Fruit fly (Drosophila melanogaster): ENCODE data around the gene ZC3H3.
A peak's percentile ranks its signal among the peaks of the same experiment; 100 is the strongest.

Gene ZC3H3

DNA sequence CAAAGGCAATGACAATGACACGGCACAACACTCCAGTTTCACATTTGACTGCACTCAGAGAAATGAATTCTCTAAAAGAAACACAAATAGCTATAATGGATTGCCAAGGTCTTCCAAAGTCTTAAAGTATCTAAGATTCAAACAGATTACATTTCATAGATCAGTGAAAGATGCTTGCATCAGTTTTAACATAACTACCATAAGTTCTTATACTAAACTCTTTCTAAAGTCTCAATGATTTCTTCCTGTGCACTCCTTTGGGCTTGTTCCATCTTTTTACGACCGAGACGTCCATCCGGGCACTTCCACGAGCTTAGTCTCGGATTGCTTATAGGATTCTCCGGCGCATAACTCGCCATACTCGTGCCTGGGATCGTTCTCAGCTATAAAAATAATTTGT, 32.6 kb upstream of the ZC3H3 start (continued):
- TF ChIP-seq CG7963 (GFP tag; IDR thresholded peaks at IDR 0.05; ENCODE audit: partially characterized antibody) (no peak), NFAT (GFP tag; IDR thresholded peaks at IDR 0.05) (no peak), CG17328 (GFP tag; IDR thresholded peaks at IDR 0.05) (no peak), CG2120 (GFP tag; optimal IDR thresholded peaks at IDR 0.05) (no peak), Bgb (GFP tag; IDR thresholded peaks at IDR 0.05; ENCODE audit: partially characterized antibody) (no peak), CG12391 (tag; optimal IDR thresholded peaks at IDR 0.05) (peak; percentile 32), Taf1 (GFP tag; IDR thresholded peaks at IDR 0.05) (no peak), Awh (GFP tag; IDR thresholded peaks at IDR 0.05) (no peak), Rfx (GFP tag; IDR thresholded peaks at IDR 0.05) (no peak), phol (tag; optimal IDR thresholded peaks at IDR 0.05) (peak; percentile 24), tll (GFP tag; optimal IDR thresholded peaks at IDR 0.05) (no peak), bbx (GFP tag; IDR thresholded peaks at IDR 0.05; ENCODE audit: partially characterized antibody) (no peak)

DNA sequence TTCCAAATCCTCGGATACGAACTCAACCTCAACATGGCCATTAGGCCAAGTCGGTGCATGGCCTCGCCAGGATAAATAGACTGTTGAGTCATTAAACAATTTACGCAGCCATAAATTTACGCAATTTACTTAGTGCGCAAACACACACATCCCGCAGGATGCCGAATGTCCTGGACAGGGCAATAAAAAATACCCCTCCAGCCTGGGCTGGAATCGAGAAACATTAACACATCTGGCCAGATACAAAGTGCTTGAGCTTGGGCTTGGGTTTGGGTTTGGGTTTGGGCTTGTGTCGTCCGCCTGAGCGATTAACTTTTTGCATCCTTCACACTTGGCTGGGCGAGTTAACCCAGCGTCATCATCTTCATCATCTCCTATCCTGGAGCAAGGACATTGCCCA, 32.1 kb upstream of the ZC3H3 start:
- TF ChIP-seq cad (GFP tag; optimal IDR thresholded peaks at IDR 0.05) (peak; percentile 69), tll (GFP tag; optimal IDR thresholded peaks at IDR 0.05) (peak in 1 of 2 experiments; percentile 52), CG5180 (GFP tag; optimal IDR thresholded peaks at IDR 0.05) (no peak), CG10654 (GFP tag; optimal IDR thresholded peaks at IDR 0.05) (no peak), danr (GFP tag; IDR thresholded peaks at IDR 0.05) (no peak)

DNA sequence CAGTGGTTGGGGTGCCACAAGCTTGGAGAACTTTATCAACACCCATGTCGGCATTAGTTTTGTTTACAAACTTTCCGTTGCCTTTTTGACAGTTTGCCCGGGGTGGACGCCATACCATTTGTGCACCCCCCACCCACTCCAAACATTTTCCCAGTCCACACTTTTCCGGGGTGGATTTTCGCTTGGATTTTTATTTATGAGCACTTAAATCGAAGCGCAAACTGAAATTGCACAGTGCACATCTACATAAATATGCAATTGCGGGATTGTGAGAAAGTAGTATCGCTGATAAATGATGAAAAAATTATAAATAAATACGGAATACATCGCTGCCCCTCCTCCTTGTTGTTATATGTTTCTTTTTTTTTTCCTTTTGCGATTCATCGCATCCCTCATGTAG, 30.9 kb upstream of the ZC3H3 start:
- TF ChIP-seq Ravus (GFP tag; IDR thresholded peaks at IDR 0.05) (no peak), ham (GFP tag; IDR thresholded peaks at IDR 0.05) (no peak), Atf6 (GFP tag; IDR thresholded peaks at IDR 0.05) (no peak), pros (GFP tag; optimal IDR thresholded peaks at IDR 0.05) (peak; percentile 51), luna (GFP tag; optimal IDR thresholded peaks at IDR 0.05) (no peak), CHES-1-like (GFP tag; optimal IDR thresholded peaks at IDR 0.05) (no peak), nerfin-1 (tag; optimal IDR thresholded peaks at IDR 0.05) (peak; percentile 51), MBD-R2 (GFP tag; IDR thresholded peaks at IDR 0.05) (no peak)

DNA sequence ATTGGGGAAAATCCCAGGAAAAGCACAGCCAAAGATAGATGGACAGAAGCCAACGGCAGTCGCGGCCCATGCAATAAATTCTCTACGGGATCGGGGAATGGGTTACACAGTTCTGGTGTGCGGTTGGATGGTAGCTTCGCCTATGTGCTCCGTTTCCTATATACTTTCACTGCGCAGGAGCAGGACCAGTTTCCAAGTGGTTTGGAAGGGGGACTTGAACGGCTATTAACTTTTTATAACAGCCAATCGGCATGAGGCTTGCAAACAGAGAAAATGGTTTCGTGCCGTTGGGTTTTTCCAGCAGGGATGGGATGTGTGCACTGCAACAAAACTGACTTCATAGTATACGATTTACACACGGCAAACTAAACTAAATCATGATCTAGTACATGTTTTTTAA, 28.8 kb upstream of the ZC3H3 start:
- TF ChIP-seq CG3838 (GFP tag; optimal IDR thresholded peaks at IDR 0.05) (no peak), CG32772 (GFP tag; IDR thresholded peaks at IDR 0.05) (no peak), CG7786 (GFP tag; optimal IDR thresholded peaks at IDR 0.05) (no peak), CG4730 (GFP tag; IDR thresholded peaks at IDR 0.05) (no peak), wdn (GFP tag; IDR thresholded peaks at IDR 0.05) (no peak), jing (GFP tag; optimal IDR thresholded peaks at IDR 0.05) (no peak), CG31441 (GFP tag; IDR thresholded peaks at IDR 0.05) (no peak), CG4424 (GFP tag; optimal IDR thresholded peaks at IDR 0.05) (no peak), CG14710 (tag; optimal IDR thresholded peaks at IDR 0.05) (no peak), sim (GFP tag; IDR thresholded peaks at IDR 0.05) (no peak), Dfd (GFP tag; optimal IDR thresholded peaks at IDR 0.05) (no peak), CG2116 (GFP tag; optimal IDR thresholded peaks at IDR 0.05) (no peak), bbx (GFP tag; IDR thresholded peaks at IDR 0.05; ENCODE audit: partially characterized antibody) (0 out of 2 replicates have a peak, but pooled peaks have one; percentile 9), ewg (GFP tag; optimal IDR thresholded peaks at IDR 0.05) (peak; percentile 64), Nf-YB (GFP tag; optimal IDR thresholded peaks at IDR 0.05) (peak; percentile 88), CG15073 (GFP tag; optimal IDR thresholded peaks at IDR 0.05) (no peak), Nf-YC (tag; optimal IDR thresholded peaks at IDR 0.05) (peak; percentile 95), dpn (GFP tag; optimal IDR thresholded peaks at IDR 0.05) (no peak), unpg (GFP tag; optimal IDR thresholded peaks at IDR 0.05) (no peak), crp (GFP tag; optimal IDR thresholded peaks at IDR 0.05) (no peak), CG12391 (tag; optimal IDR thresholded peaks at IDR 0.05) (no peak), HmgD (GFP tag; optimal IDR thresholded peaks at IDR 0.05) (no peak), CG14441 (GFP tag; IDR thresholded peaks at IDR 0.05) (no peak), Drgx (GFP tag; IDR thresholded peaks at IDR 0.05) (no peak), YL-1 (GFP tag; optimal IDR thresholded peaks at IDR 0.05) (no peak), ase (GFP tag; IDR thresholded peaks at IDR 0.05) (no peak)
